Fruit fly (Drosophila melanogaster) whole organism, embryonic: ENCODE measurements around the gene CG7556.
A peak's percentile ranks its signal among the peaks of the same experiment; 100 is the strongest.

Experiments used
- Bdp1 ChIP-seq: fragments of 200-800 bp; sonication (Bioruptor generic); optimal IDR thresholded peaks from 3 replicates; lab custom pipeline; 2016; ENCODE audit warnings: missing biosample characterization, missing genetic modification characterization
- BtbVII ChIP-seq: fragments of 200-800 bp; sonication (Bioruptor generic); optimal IDR thresholded peaks from 3 replicates; lab custom pipeline; 2017; ENCODE audit warnings: missing biosample characterization, mild to moderate bottlenecking, missing genetic modification characterization
- CG10267 ChIP-seq: fragments of 200-800 bp; sonication (Bioruptor generic); optimal IDR thresholded peaks from 2 replicates; lab custom pipeline; 2018; ENCODE audit warnings: missing biosample characterization, mild to moderate bottlenecking, missing genetic modification characterization, moderate library complexity
- CG13624 ChIP-seq: fragments of 200-800 bp; sonication (Bioruptor generic); optimal IDR thresholded peaks from 2 replicates; lab custom pipeline; 2016; ENCODE audit warnings: missing biosample characterization, missing genetic modification characterization
- CG14710 ChIP-seq: fragments of 200-800 bp; sonication (Bioruptor generic); optimal IDR thresholded peaks from 3 replicates; lab custom pipeline; 2019; ENCODE audit warnings: missing biosample characterization, mild to moderate bottlenecking, missing genetic modification characterization, moderate library complexity
- CG15601 ChIP-seq: fragments of 200-800 bp; sonication (Bioruptor generic); optimal IDR thresholded peaks from 3 replicates; lab custom pipeline; 2019; ENCODE audit warnings: missing biosample characterization, mild to moderate bottlenecking, missing genetic modification characterization, moderate library complexity
- CG2678 ChIP-seq: fragments of 200-800 bp; sonication (Bioruptor generic); optimal IDR thresholded peaks from 3 replicates; lab custom pipeline; 2019; ENCODE audit warnings: missing biosample characterization, mild to moderate bottlenecking, missing genetic modification characterization, moderate library complexity
- CG33557 ChIP-seq: fragments of 200-800 bp; sonication (Bioruptor generic); optimal IDR thresholded peaks from 2 replicates; lab custom pipeline; 2019; ENCODE audit warnings: missing biosample characterization, mild to moderate bottlenecking, missing genetic modification characterization, moderate library complexity
- CG34224 ChIP-seq: fragments of 200-800 bp; sonication (Bioruptor generic); IDR thresholded peaks from 3 replicates; pipeline ENCODE4 v1.3.6; 2022; ENCODE audit warnings: missing biosample characterization, missing genetic modification characterization; ENCODE audit not compliant: partially characterized antibody
- CG3726 ChIP-seq: fragments of 200-800 bp; sonication (Bioruptor generic); IDR thresholded peaks from 3 replicates; pipeline ENCODE4, ENCODE4 v1.3.6; 2022; ENCODE audit warnings: missing biosample characterization, missing genetic modification characterization
- CG5180 ChIP-seq: fragments of 200-800 bp; sonication (Bioruptor generic); optimal IDR thresholded peaks from 3 replicates; lab custom pipeline; 2017; ENCODE audit warnings: missing biosample characterization, missing genetic modification characterization, mild to moderate bottlenecking, moderate library complexity, missing genetic modification reagents
- CG6272 ChIP-seq: fragments of 200-800 bp; sonication (Bioruptor generic); IDR thresholded peaks from 2 replicates; pipeline ENCODE4 v1.3.6; 2022; ENCODE audit warnings: missing biosample characterization, missing genetic modification characterization
- CG6791 ChIP-seq: fragments of 200-800 bp; sonication (Bioruptor generic); IDR thresholded peaks from 3 replicates; pipeline ENCODE4 v1.3.6; 2022; ENCODE audit warnings: missing biosample characterization, missing genetic modification characterization; ENCODE audit not compliant: partially characterized antibody
- CG7556 ChIP-seq: fragments of 200-800 bp; sonication (Bioruptor generic); optimal IDR thresholded peaks from 2 replicates; lab custom pipeline; 2017; ENCODE audit warnings: missing biosample characterization, mild to moderate bottlenecking, missing genetic modification characterization
- CG7786 ChIP-seq: fragments of 200-800 bp; sonication (Bioruptor generic); optimal IDR thresholded peaks from 2 replicates; lab custom pipeline; 2016; ENCODE audit warnings: missing biosample characterization, missing genetic modification characterization
- CG7839 ChIP-seq: fragments of 200-800 bp; sonication (Bioruptor generic); optimal IDR thresholded peaks from 3 replicates; lab custom pipeline; 2018; ENCODE audit warnings: missing biosample characterization, mild to moderate bottlenecking, missing genetic modification characterization, moderate library complexity
- CG8388 ChIP-seq: fragments of 200-800 bp; sonication (Bioruptor generic); optimal IDR thresholded peaks from 2 replicates; lab custom pipeline; 2019; ENCODE audit warnings: missing biosample characterization, mild to moderate bottlenecking, missing genetic modification characterization, moderate library complexity
- CG9609 ChIP-seq: fragments of 200-800 bp; sonication (Bioruptor generic); optimal IDR thresholded peaks from 3 replicates; lab custom pipeline; 2016; ENCODE audit warnings: missing biosample characterization, missing genetic modification characterization
- Chrac-16 ChIP-seq: fragments of 200-800 bp; sonication (Bioruptor generic); optimal IDR thresholded peaks from 3 replicates; lab custom pipeline; 2016; ENCODE audit warnings: missing biosample characterization, missing genetic modification characterization
- D ChIP-seq, 2 experiments: fragments of 200-800 bp in 1 of 2; fragments of >200 bp in 1 of 2; sonication (Bioruptor generic) in 1 of 2; optimal IDR thresholded peaks; 2 replicates in 1 of 2; 3 replicates in 1 of 2; lab custom pipeline; 2017; ENCODE audit warnings: mild to moderate bottlenecking in 1 of 2, missing biosample characterization in 1 of 2, missing genetic modification characterization in 1 of 2, missing genetic modification reagents in 1 of 2
- Dek ChIP-seq: fragments of 200-800 bp; sonication (Bioruptor generic); optimal IDR thresholded peaks from 3 replicates; lab custom pipeline; 2019; ENCODE audit warnings: missing biosample characterization, mild to moderate bottlenecking, missing genetic modification characterization, moderate library complexity
- Drgx ChIP-seq: fragments of 200-800 bp; sonication (Bioruptor generic); IDR thresholded peaks from 2 replicates; pipeline ENCODE4 v1.3.6; 2022; ENCODE audit warnings: missing biosample characterization, missing genetic modification characterization
- ERR ChIP-seq: fragments of 200-800 bp; sonication (Bioruptor generic); optimal IDR thresholded peaks from 2 replicates; lab custom pipeline; 2016; ENCODE audit warnings: missing biosample characterization, missing genetic modification characterization
- HHEX ChIP-seq: fragments of 200-800 bp; sonication (Bioruptor generic); optimal IDR thresholded peaks from 3 replicates; lab custom pipeline; 2017; ENCODE audit warnings: missing biosample characterization, mild to moderate bottlenecking, missing genetic modification characterization, missing genetic modification reagents
- HmgZ ChIP-seq: fragments of 200-800 bp; sonication (Bioruptor generic); optimal IDR thresholded peaks from 2 replicates; lab custom pipeline; 2018; ENCODE audit warnings: missing biosample characterization, mild to moderate bottlenecking, missing genetic modification characterization
- Hr51 ChIP-seq, 2 experiments: fragments of 200-800 bp; sonication (Bioruptor generic); optimal IDR thresholded peaks; 2 replicates in 1 of 2; 3 replicates in 1 of 2; lab custom pipeline; 2016 to 2018; ENCODE audit warnings: missing biosample characterization in 2 of 2, missing genetic modification characterization in 2 of 2, mild to moderate bottlenecking in 1 of 2, moderate library complexity in 1 of 2
- Lpt ChIP-seq: fragments of >200 bp; optimal IDR thresholded peaks from 2 replicates; lab custom pipeline; 2018; ENCODE audit warnings: missing biosample characterization, missing genetic modification characterization
- MBD-R2 ChIP-seq: fragments of 200-800 bp; sonication (Bioruptor generic); IDR thresholded peaks from 2 replicates; pipeline ENCODE4 v1.3.6; 2022; ENCODE audit warnings: missing biosample characterization, missing genetic modification characterization
- Nf-YA ChIP-seq: fragments of 200-800 bp; sonication (Bioruptor generic); IDR thresholded peaks from 2 replicates; pipeline ENCODE4 v1.3.6; 2022; ENCODE audit warnings: missing biosample characterization, missing genetic modification characterization
- Ravus ChIP-seq: fragments of 200-800 bp; sonication (Bioruptor generic); IDR thresholded peaks from 2 replicates; pipeline ENCODE4 v1.3.6; 2022; ENCODE audit warnings: missing biosample characterization, missing genetic modification characterization
- Sry-δ ChIP-seq: fragments of 200-800 bp; sonication (Bioruptor generic); optimal IDR thresholded peaks from 2 replicates; lab custom pipeline; 2016; ENCODE audit warnings: missing biosample characterization, missing genetic modification characterization
- Trl ChIP-seq, 3 experiments: fragments of >200 bp in 2 of 3; fragments of 200-800 bp in 1 of 3; sonication (Bioruptor generic) in 1 of 3; optimal IDR thresholded peaks; 2 replicates in 1 of 3; 3 replicates in 2 of 3; lab custom pipeline; 2016 to 2017; ENCODE audit warnings: missing biosample characterization in 1 of 3, missing genetic modification characterization in 1 of 3
- aop ChIP-seq: fragments of 200-800 bp; sonication (Bioruptor generic); IDR thresholded peaks from 2 replicates; pipeline ENCODE4 v1.3.6; 2022; ENCODE audit warnings: missing biosample characterization, missing genetic modification characterization
- bcd ChIP-seq: fragments of 200-800 bp; sonication (Bioruptor generic); optimal IDR thresholded peaks from 2 replicates; lab custom pipeline; 2017; ENCODE audit warnings: missing biosample characterization, mild to moderate bottlenecking, missing genetic modification characterization
- bigmax ChIP-seq: fragments of 200-800 bp; sonication (Bioruptor generic); optimal IDR thresholded peaks from 2 replicates; lab custom pipeline; 2018; ENCODE audit warnings: missing biosample characterization, mild to moderate bottlenecking, missing genetic modification characterization
- cg ChIP-seq: fragments of 200-800 bp; sonication (Bioruptor generic); optimal IDR thresholded peaks from 3 replicates; lab custom pipeline; 2019; ENCODE audit warnings: missing biosample characterization, mild to moderate bottlenecking, missing genetic modification characterization, moderate library complexity
- da ChIP-seq: fragments of 200-800 bp; sonication (Bioruptor generic); optimal IDR thresholded peaks from 2 replicates; lab custom pipeline; 2016; ENCODE audit warnings: missing biosample characterization, missing genetic modification characterization
- dpn ChIP-seq, 2 experiments: fragments of 200-800 bp; sonication (Bioruptor generic); optimal IDR thresholded peaks; 3 replicates each; lab custom pipeline; 2016; ENCODE audit warnings: missing biosample characterization in 2 of 2, missing genetic modification characterization in 2 of 2
- fu2 ChIP-seq: fragments of 200-800 bp; sonication (Bioruptor generic); optimal IDR thresholded peaks from 2 replicates; lab custom pipeline; 2016; ENCODE audit warnings: missing biosample characterization, missing genetic modification characterization
- gce ChIP-seq: fragments of 200-800 bp; sonication (Bioruptor generic); IDR thresholded peaks from 3 replicates; pipeline ENCODE4 v1.3.6; 2022; ENCODE audit warnings: missing biosample characterization, missing genetic modification characterization
- jing ChIP-seq: fragments of 200-800 bp; sonication (Bioruptor generic); optimal IDR thresholded peaks from 2 replicates; lab custom pipeline; 2018; ENCODE audit warnings: missing biosample characterization, mild to moderate bottlenecking, missing genetic modification characterization
- odd ChIP-seq: fragments of 200-800 bp; sonication (Bioruptor generic); optimal IDR thresholded peaks from 2 replicates; lab custom pipeline; 2017; ENCODE audit warnings: missing biosample characterization, mild to moderate bottlenecking, missing genetic modification characterization
- pros ChIP-seq: fragments of 200-800 bp; sonication (Bioruptor generic); optimal IDR thresholded peaks from 3 replicates; lab custom pipeline; 2019; ENCODE audit warnings: missing biosample characterization, mild to moderate bottlenecking, missing genetic modification characterization, moderate library complexity
- row ChIP-seq: fragments of 200-800 bp; sonication (Bioruptor generic); IDR thresholded peaks from 3 replicates; pipeline ENCODE4 v1.3.6; 2022; ENCODE audit warnings: missing biosample characterization, missing genetic modification characterization
- sc ChIP-seq, 3 experiments: fragments of >200 bp in 2 of 3; fragments of 200-800 bp in 1 of 3; sonication (Bioruptor generic) in 1 of 3; optimal IDR thresholded peaks; 2 replicates in 2 of 3; 3 replicates in 1 of 3; lab custom pipeline; 2017; ENCODE audit warnings: mild to moderate bottlenecking in 1 of 3, missing biosample characterization in 1 of 3, missing genetic modification characterization in 1 of 3, missing genetic modification reagents in 1 of 3
- so ChIP-seq: fragments of 200-800 bp; sonication (Bioruptor generic); IDR thresholded peaks from 3 replicates; pipeline ENCODE4 v1.3.6; 2022; ENCODE audit warnings: missing biosample characterization, missing genetic modification characterization
- unpg ChIP-seq: fragments of 200-800 bp; sonication (Bioruptor generic); optimal IDR thresholded peaks from 3 replicates; lab custom pipeline; 2018; ENCODE audit warnings: missing biosample characterization, mild to moderate bottlenecking, missing genetic modification characterization, moderate library complexity

CG7556 gene

dm6 chrX:19224580-19225303 is 45.1 kb upstream of the CG7556 start (continued):
- TF ChIP-seq Hr51 (GFP tag; optimal IDR thresholded peaks at IDR 0.05; lab: Kevin White, UChicago) = peak in 1 of 2 experiments; percentile 65
- TF ChIP-seq sc (optimal IDR thresholded peaks at IDR 0.05; lab: Kevin White, UChicago) = no peak
- peak; percentile 30 for TF ChIP-seq sc (GFP tag; optimal IDR thresholded peaks at IDR 0.05; lab: Kevin White, UChicago)
- peak; percentile 31 for TF ChIP-seq CG10267 (tag; lab: Kevin White, UChicago)
- no peak for TF ChIP-seq CG13624
- no peak for TF ChIP-seq ERR
- TF ChIP-seq CG33557 = no peak
- peak; percentile 30; the same call in 1 of the 3 replicates for TF ChIP-seq row
- no peak for TF ChIP-seq MBD-R2 (GFP tag; lab: Robert Waterston, UW)
- no peak for TF ChIP-seq CG34224 (GFP tag; lab: Robert Waterston, UW)
- TF ChIP-seq HmgZ (tag; lab: Kevin White, UChicago) = no peak
- no peak for TF ChIP-seq da (GFP tag; lab: Kevin White, UChicago)
- TF ChIP-seq unpg (GFP tag; lab: Kevin White, UChicago) = peak; percentile 20
- TF ChIP-seq Chrac-16 (GFP tag; lab: Kevin White, UChicago) = no peak
- TF ChIP-seq so (GFP tag; lab: Robert Waterston, UW) = no peak
- TF ChIP-seq bigmax (GFP tag; lab: Kevin White, UChicago) = no peak
- TF ChIP-seq Trl (optimal IDR thresholded peaks at IDR 0.05; lab: Kevin White, UChicago) = no peak
- no peak for TF ChIP-seq Trl (GFP tag; optimal IDR thresholded peaks at IDR 0.05; lab: Kevin White, UChicago)
- no peak for TF ChIP-seq Nf-YA
- TF ChIP-seq aop = no peak
- no peak for TF ChIP-seq D (optimal IDR thresholded peaks at IDR 0.05; lab: Kevin White, UChicago)
- TF ChIP-seq D (GFP tag; optimal IDR thresholded peaks at IDR 0.05; lab: Kevin White, UChicago) = peak; percentile 53
- TF ChIP-seq Bdp1 = no peak
- no peak for TF ChIP-seq CG9609 (GFP tag; lab: Kevin White, UChicago)
- TF ChIP-seq CG8388 (GFP tag; lab: Kevin White, UChicago) = peak; percentile 45
- TF ChIP-seq dpn (GFP tag; optimal IDR thresholded peaks at IDR 0.05; lab: Kevin White, UChicago) = peak in 1 of 2 experiments; percentile 22
- TF ChIP-seq CG15601 (tag; lab: Kevin White, UChicago) = peak; percentile 20
- no peak for TF ChIP-seq CG6791 (GFP tag; lab: Robert Waterston, UW)
- peak; percentile 64 for TF ChIP-seq CG2678
- no peak for TF ChIP-seq CG5180 (GFP tag; lab: Kevin White, UChicago)
- no peak for TF ChIP-seq Drgx (GFP tag; lab: Robert Waterston, UW)
- TF ChIP-seq CG14710 (tag; lab: Kevin White, UChicago) = peak; percentile 43
- peak; percentile 35 for TF ChIP-seq bcd (GFP tag; lab: Kevin White, UChicago)
- no peak for TF ChIP-seq HHEX
- no peak for TF ChIP-seq jing (GFP tag; lab: Kevin White, UChicago)
- no peak for TF ChIP-seq fu2
- TF ChIP-seq gce = no peak
- no peak for TF ChIP-seq Lpt (GFP tag; lab: Kevin White, UChicago)
- TF ChIP-seq CG7556 (GFP tag; lab: Kevin White, UChicago) = peak; percentile 76
- peak; percentile 27 for TF ChIP-seq odd (GFP tag; lab: Kevin White, UChicago)
- no peak for TF ChIP-seq CG7786 (GFP tag; lab: Kevin White, UChicago)
- no peak for TF ChIP-seq pros (GFP tag; lab: Kevin White, UChicago)
- no peak for TF ChIP-seq Sry-δ
- TF ChIP-seq Dek (tag; lab: Kevin White, UChicago) = no peak
- no peak for TF ChIP-seq cg (GFP tag; lab: Kevin White, UChicago)
- no peak for TF ChIP-seq Ravus (GFP tag; lab: Robert Waterston, UW)
- peak; percentile 51 for TF ChIP-seq CG7839 (tag; lab: Kevin White, UChicago)
- TF ChIP-seq BtbVII (GFP tag; lab: Kevin White, UChicago) = peak; percentile 3
- no peak for TF ChIP-seq CG3726 (GFP tag; lab: Robert Waterston, UW)
- no peak for TF ChIP-seq CG6272 (GFP tag; lab: Robert Waterston, UW)
